Fruit fly (Drosophila melanogaster): ENCODE results near the gene Bub3.

Bub3 gene

DNA sequence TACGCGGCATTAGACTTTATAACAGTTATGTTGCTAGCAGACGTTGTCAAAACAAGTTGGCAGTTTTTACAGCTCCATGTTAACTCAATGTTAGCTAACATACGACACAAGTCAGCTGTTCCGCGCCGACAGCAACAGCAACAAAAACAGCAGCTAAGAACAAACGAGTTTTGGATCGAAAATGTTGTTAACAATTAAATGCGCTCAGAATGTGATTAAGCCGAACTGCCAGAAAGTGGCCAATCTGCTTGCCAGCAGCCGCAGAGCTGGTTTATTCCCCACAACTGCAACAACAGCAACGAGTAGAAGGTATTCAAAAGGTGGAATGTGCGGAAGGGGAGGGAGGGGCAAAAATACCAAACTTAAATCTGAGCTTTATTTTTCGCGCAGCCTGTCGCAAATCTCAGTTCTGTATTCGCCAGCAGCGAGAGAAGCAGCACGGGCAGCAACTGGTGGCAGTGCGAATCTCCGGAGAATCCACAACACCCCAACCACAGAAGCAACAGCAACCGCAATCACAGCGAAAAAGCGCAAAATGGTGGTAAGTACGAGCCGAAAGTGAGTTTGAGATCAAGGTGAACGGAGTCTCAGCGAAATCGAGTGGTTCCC lies 47.9 kb upstream of the Bub3 start, which contains the start of gene Pcd (continued):
- TF ChIP-seq CG11504 (tag; optimal IDR thresholded peaks at IDR 0.05) (no peak), CG11247 (GFP tag; IDR thresholded peaks at IDR 0.05) (no peak), grau (tag; optimal IDR thresholded peaks at IDR 0.05) (no peak), CG15269 (tag; optimal IDR thresholded peaks at IDR 0.05) (no peak), hbn (GFP tag; IDR thresholded peaks at IDR 0.05; ENCODE audit: partially characterized antibody) (0 out of 2 replicates have a peak, but pooled peaks have one; percentile 24), CG15514 (GFP tag; optimal IDR thresholded peaks at IDR 0.05) (peak; percentile 77), Mes4 (GFP tag; optimal IDR thresholded peaks at IDR 0.05) (no peak), CG3163 (GFP tag; optimal IDR thresholded peaks at IDR 0.05) (no peak), Fer2 (tag; optimal IDR thresholded peaks at IDR 0.05) (no peak), crp (GFP tag; optimal IDR thresholded peaks at IDR 0.05) (peak; percentile 55 to 94), Ssrp (tag; optimal IDR thresholded peaks at IDR 0.05) (no peak), gt (GFP tag; IDR thresholded peaks at IDR 0.05) (no peak), CG1024 (GFP tag; IDR thresholded peaks at IDR 0.05) (no peak), ato (GFP tag; IDR thresholded peaks at IDR 0.05; ENCODE audit: partially characterized antibody) (no peak), lbe (GFP tag; optimal IDR thresholded peaks at IDR 0.05) (no peak), NfI (GFP tag; optimal IDR thresholded peaks at IDR 0.05) (no peak), CG31441 (GFP tag; IDR thresholded peaks at IDR 0.05) (no peak), salm (tag; optimal IDR thresholded peaks at IDR 0.05) (no peak), aop (GFP tag; IDR thresholded peaks at IDR 0.05) (no peak), CG18599 (GFP tag; optimal IDR thresholded peaks at IDR 0.05) (no peak), Sox100B (GFP tag; optimal IDR thresholded peaks at IDR 0.05) (no peak), HHEX (GFP tag; optimal IDR thresholded peaks at IDR 0.05) (no peak), pfk (GFP tag; optimal IDR thresholded peaks at IDR 0.05) (no peak), CG17328 (GFP tag; IDR thresholded peaks at IDR 0.05) (0 out of 2 replicates have a peak, but pooled peaks have one; percentile 27), bigmax (GFP tag; optimal IDR thresholded peaks at IDR 0.05) (no peak), tna (GFP tag; IDR thresholded peaks at IDR 0.05; ENCODE audit: partially characterized antibody) (no peak), dan (GFP tag; IDR thresholded peaks at IDR 0.05) (no peak), ken (GFP tag; IDR thresholded peaks at IDR 0.05) (no peak), CG4854 (GFP tag; optimal IDR thresholded peaks at IDR 0.05) (no peak), CG13123 (GFP tag; optimal IDR thresholded peaks at IDR 0.05) (no peak), CG16813 (GFP tag; IDR thresholded peaks at IDR 0.05; ENCODE audit: partially characterized antibody) (no peak), Dref (GFP tag; IDR thresholded peaks at IDR 0.05) (no peak), Neu2 (GFP tag; optimal IDR thresholded peaks at IDR 0.05; ENCODE audit: borderline replicate concordance) (no peak), Deaf1 (tag; optimal IDR thresholded peaks at IDR 0.05) (no peak), BtbVII (GFP tag; optimal IDR thresholded peaks at IDR 0.05) (no peak), cg (GFP tag; optimal IDR thresholded peaks at IDR 0.05) (no peak), phol (tag; optimal IDR thresholded peaks at IDR 0.05) (no peak), Hsf (GFP tag; optimal IDR thresholded peaks at IDR 0.05) (no peak), chm (GFP tag; IDR thresholded peaks at IDR 0.05) (no peak), ci (GFP tag; IDR thresholded peaks at IDR 0.05) (no peak), lmd (GFP tag; IDR thresholded peaks at IDR 0.05) (no peak), caup (GFP tag; optimal IDR thresholded peaks at IDR 0.05; ENCODE audit: severe bottlenecking) (no peak), Oli (tag; optimal IDR thresholded peaks at IDR 0.05) (no peak), mirr (GFP tag; optimal IDR thresholded peaks at IDR 0.05) (peak; percentile 7), CG5953 (GFP tag; IDR thresholded peaks at IDR 0.05) (no peak), tgo (GFP tag; IDR thresholded peaks at IDR 0.05) (no peak), HmgZ (tag; optimal IDR thresholded peaks at IDR 0.05) (peak; percentile 7), pnt (GFP tag; optimal IDR thresholded peaks at IDR 0.05) (no peak), ac (GFP tag; optimal IDR thresholded peaks at IDR 0.05) (no peak), dpn (GFP tag; optimal IDR thresholded peaks at IDR 0.05) (no peak)
